Fruit fly (Drosophila melanogaster): Measurements from ENCODE around the gene Xport-A.

Xport-A gene

DNA sequence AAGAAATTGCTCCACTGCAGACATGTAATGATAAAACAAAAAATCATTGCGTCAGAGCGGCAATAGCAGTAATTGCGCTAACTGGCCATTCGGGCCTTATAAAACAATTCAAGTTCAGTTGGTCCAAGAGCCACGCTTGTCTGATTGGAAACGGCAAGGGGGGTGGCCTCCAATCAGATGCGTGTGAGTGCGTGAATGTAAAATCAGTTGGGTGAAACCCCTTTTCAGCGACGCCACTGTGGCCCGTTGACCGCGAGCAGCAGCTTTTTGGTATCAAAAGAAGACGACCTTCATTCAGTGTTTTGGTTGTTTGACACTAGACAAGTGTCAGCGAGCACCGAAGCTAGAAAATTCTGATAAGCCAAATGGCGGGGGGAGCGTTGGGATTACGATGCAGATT is 12.9 kb downstream of the Xport-A start (continued):
- peak; percentile 83; the same call in 3 of the 4 replicates for TF ChIP-seq chinmo (GFP tag; IDR thresholded peaks at IDR 0.05; ENCODE audit: partially characterized antibody)
- TF ChIP-seq CG6272 (GFP tag; IDR thresholded peaks at IDR 0.05) = no peak
- no peak for TF ChIP-seq dmrt99B (tag; optimal IDR thresholded peaks at IDR 0.05)
- no peak for TF ChIP-seq ken (GFP tag; IDR thresholded peaks at IDR 0.05)
- no peak for TF ChIP-seq Dbx (GFP tag; IDR thresholded peaks at IDR 0.05)
- TF ChIP-seq ftz-f1 (GFP tag; optimal IDR thresholded peaks at IDR 0.05) = peak; percentile 91
- TF ChIP-seq CG14014 (GFP tag; IDR thresholded peaks at IDR 0.05) = peak; percentile 65; the same call in 1 of the 2 replicates
- no peak for TF ChIP-seq CG33557 (GFP tag; optimal IDR thresholded peaks at IDR 0.05)
- peak; percentile 61 for TF ChIP-seq CG12769 (tag; optimal IDR thresholded peaks at IDR 0.05)
- TF ChIP-seq CG2889 (GFP tag; IDR thresholded peaks at IDR 0.05) = no peak
- TF ChIP-seq Rfx (GFP tag; IDR thresholded peaks at IDR 0.05) = peak; percentile 75
- no peak for TF ChIP-seq rib (GFP tag; IDR thresholded peaks at IDR 0.05)
- no peak for TF ChIP-seq CG17568 (GFP tag; optimal IDR thresholded peaks at IDR 0.05)
- no peak for TF ChIP-seq otp (GFP tag; IDR thresholded peaks at IDR 0.05)
- peak in 1 of 2 experiments; percentile 39 for TF ChIP-seq Pdp1 (GFP tag; optimal IDR thresholded peaks at IDR 0.05)
- TF ChIP-seq CG17361 (GFP tag; IDR thresholded peaks at IDR 0.05) = no peak
- no peak for TF ChIP-seq ATbp (GFP tag; optimal IDR thresholded peaks at IDR 0.05)
- TF ChIP-seq gem (tag; optimal IDR thresholded peaks at IDR 0.05) = no peak
- TF ChIP-seq Antp (GFP tag; optimal IDR thresholded peaks at IDR 0.05) = peak; percentile 11
- no peak for TF ChIP-seq CG9727 (GFP tag; optimal IDR thresholded peaks at IDR 0.05)
- no peak for TF ChIP-seq wor (GFP tag; IDR thresholded peaks at IDR 0.05)
- no peak for TF ChIP-seq CG15601 (tag; optimal IDR thresholded peaks at IDR 0.05)
- TF ChIP-seq tap (tag; optimal IDR thresholded peaks at IDR 0.05) = no peak
- no peak for TF ChIP-seq CG9437 (GFP tag; optimal IDR thresholded peaks at IDR 0.05)
- no peak for TF ChIP-seq CG3281 (GFP tag; optimal IDR thresholded peaks at IDR 0.05)
- no peak for TF ChIP-seq CG4617 (GFP tag; optimal IDR thresholded peaks at IDR 0.05; ENCODE audit: borderline replicate concordance)
- peak; percentile 19; the same call in 1 of the 2 replicates for TF ChIP-seq Atf6 (GFP tag; IDR thresholded peaks at IDR 0.05)
- TF ChIP-seq CG32767 (GFP tag; IDR thresholded peaks at IDR 0.05) = no peak
- TF ChIP-seq run (tag; optimal IDR thresholded peaks at IDR 0.05) = no peak
- TF ChIP-seq Drgx (GFP tag; IDR thresholded peaks at IDR 0.05) = no peak
- 0 out of 2 replicates have a peak, but pooled peaks have one; percentile 18 for TF ChIP-seq CG1024 (GFP tag; IDR thresholded peaks at IDR 0.05)
- no peak for TF ChIP-seq slp2 (GFP tag; optimal IDR thresholded peaks at IDR 0.05)
- TF ChIP-seq sd (tag; optimal IDR thresholded peaks at IDR 0.05) = no peak
- 0 out of 3 replicates have a peak, but pooled peaks have one; percentile 12 for TF ChIP-seq CG11560 (tag; IDR thresholded peaks at IDR 0.05)
- TF ChIP-seq zen (tag; optimal IDR thresholded peaks at IDR 0.05) = no peak
- no peak for TF ChIP-seq chif (GFP tag; optimal IDR thresholded peaks at IDR 0.05)
- TF ChIP-seq CG7556 (GFP tag; optimal IDR thresholded peaks at IDR 0.05) = no peak
- TF ChIP-seq Jarid2 (GFP tag; optimal IDR thresholded peaks at IDR 0.05) = no peak
- peak in 1 of 2 experiments; percentile 20 for TF ChIP-seq dpn (GFP tag; optimal IDR thresholded peaks at IDR 0.05)
- TF ChIP-seq CG3838 (GFP tag; optimal IDR thresholded peaks at IDR 0.05) = no peak
- TF ChIP-seq CrebB (tag; optimal IDR thresholded peaks at IDR 0.05) = peak; percentile 18
- no peak for TF ChIP-seq CG17385 (GFP tag; optimal IDR thresholded peaks at IDR 0.05)
- TF ChIP-seq Fer3 (tag; optimal IDR thresholded peaks at IDR 0.05) = no peak
- TF ChIP-seq CG12104 (GFP tag; optimal IDR thresholded peaks at IDR 0.05) = no peak
- TF ChIP-seq Fer1 (GFP tag; optimal IDR thresholded peaks at IDR 0.05) = peak; percentile 43
- TF ChIP-seq CG18599 (GFP tag; optimal IDR thresholded peaks at IDR 0.05) = no peak
- no peak for TF ChIP-seq Mes4 (GFP tag; optimal IDR thresholded peaks at IDR 0.05)
- no peak for TF ChIP-seq MESR4 (GFP tag; optimal IDR thresholded peaks at IDR 0.05)
- TF ChIP-seq dysf (GFP tag; IDR thresholded peaks at IDR 0.05) = peak; percentile 38; the same call in 2 of the 3 replicates
- no peak for TF ChIP-seq Spps (tag; optimal IDR thresholded peaks at IDR 0.05)
- no peak for TF ChIP-seq Sin3A (optimal IDR thresholded peaks at IDR 0.05)

Data from whole organism, embryonic.